Fruit fly (Drosophila melanogaster) whole organism, prepupa: ENCODE measurements around the gene topi.

ENCODE experiments used
- CG10631 ChIP-seq: fragments of 200-800 bp; sonication (Bioruptor generic); optimal IDR thresholded peaks from 2 replicates; lab custom pipeline; 2016; ENCODE audit warnings: missing biosample characterization, missing genetic modification characterization
- CG11294 ChIP-seq: fragments of 200-800 bp; sonication (Bioruptor generic); IDR thresholded peaks from 2 replicates; pipeline ENCODE4 v1.3.6; 2022; ENCODE audit warnings: missing biosample characterization, missing genetic modification characterization
- CG11762 ChIP-seq: fragments of 200-800 bp; sonication (Bioruptor generic); optimal IDR thresholded peaks from 3 replicates; lab custom pipeline; 2016; ENCODE audit warnings: missing biosample characterization, missing genetic modification characterization; ENCODE audit not compliant: insufficient read depth
- CG11902 ChIP-seq: fragments of 200-800 bp; sonication (Bioruptor generic); optimal IDR thresholded peaks from 3 replicates; lab custom pipeline; 2016; ENCODE audit warnings: missing biosample characterization, missing genetic modification characterization
- CG15336 ChIP-seq: fragments of 200-800 bp; sonication (Bioruptor generic); IDR thresholded peaks from 2 replicates; pipeline ENCODE4 v1.3.6; 2022; ENCODE audit warnings: missing biosample characterization, missing genetic modification characterization
- CG1621 ChIP-seq: fragments of 200-800 bp; sonication (Bioruptor generic); optimal IDR thresholded peaks from 3 replicates; lab custom pipeline; 2018; ENCODE audit warnings: missing biosample characterization, mild to moderate bottlenecking, missing genetic modification characterization
- CG16779 ChIP-seq: fragments of 200-800 bp; sonication (Bioruptor generic); optimal IDR thresholded peaks from 3 replicates; lab custom pipeline; 2017; ENCODE audit warnings: missing biosample characterization, mild to moderate bottlenecking, missing genetic modification characterization
- CG3032 ChIP-seq: fragments of 200-800 bp; optimal IDR thresholded peaks from 2 replicates; lab custom pipeline; 2019; ENCODE audit warnings: missing biosample characterization, mild to moderate bottlenecking, missing genetic modification characterization, moderate library complexity
- CG31627 ChIP-seq: fragments of 200-800 bp; sonication (Bioruptor generic); optimal IDR thresholded peaks from 3 replicates; lab custom pipeline; 2016; ENCODE audit warnings: missing biosample characterization, missing genetic modification characterization
- CG32006 ChIP-seq: fragments of 200-800 bp; sonication (Bioruptor generic); optimal IDR thresholded peaks from 3 replicates; lab custom pipeline; 2017; ENCODE audit warnings: missing biosample characterization, mild to moderate bottlenecking, missing genetic modification characterization
- CG34406 ChIP-seq: fragments of 200-800 bp; sonication (Bioruptor generic); optimal IDR thresholded peaks from 3 replicates; lab custom pipeline; 2016; ENCODE audit warnings: missing biosample characterization, missing genetic modification characterization
- CG3919 ChIP-seq: fragments of 200-800 bp; sonication (Bioruptor generic); optimal IDR thresholded peaks from 3 replicates; lab custom pipeline; 2016; ENCODE audit warnings: missing biosample characterization, missing genetic modification characterization
- CG6276 ChIP-seq: fragments of 200-800 bp; sonication (Bioruptor generic); optimal IDR thresholded peaks from 2 replicates; lab custom pipeline; 2017; ENCODE audit warnings: missing biosample characterization, mild to moderate bottlenecking, missing genetic modification characterization
- CG6792 ChIP-seq: fragments of 200-800 bp; sonication (Bioruptor generic); optimal IDR thresholded peaks from 3 replicates; lab custom pipeline; 2016; ENCODE audit warnings: missing biosample characterization, missing genetic modification characterization
- CG6808 ChIP-seq: fragments of 200-800 bp; sonication (Bioruptor generic); optimal IDR thresholded peaks from 3 replicates; lab custom pipeline; 2017; ENCODE audit warnings: missing biosample characterization, missing genetic modification characterization, mild to moderate bottlenecking, moderate library complexity, missing genetic modification reagents
- CG6854 ChIP-seq: fragments of 200-800 bp; sonication (Bioruptor generic); optimal IDR thresholded peaks from 2 replicates; lab custom pipeline; 2017; ENCODE audit warnings: missing biosample characterization, mild to moderate bottlenecking, missing genetic modification characterization
- CG7368 ChIP-seq: fragments of 200-800 bp; sonication (Bioruptor generic); optimal IDR thresholded peaks from 3 replicates; lab custom pipeline; 2016; ENCODE audit warnings: missing biosample characterization, missing genetic modification characterization
- CG8119 ChIP-seq: fragments of 200-800 bp; sonication (Bioruptor generic); IDR thresholded peaks from 3 replicates; pipeline ENCODE4 v1.3.6; 2022; ENCODE audit warnings: missing biosample characterization, missing genetic modification characterization
- CG8319 ChIP-seq: fragments of 200-800 bp; sonication (Bioruptor generic); optimal IDR thresholded peaks from 3 replicates; lab custom pipeline; 2016; ENCODE audit warnings: missing biosample characterization, missing genetic modification characterization
- CG8632 ChIP-seq: fragments of 200-800 bp; sonication (Bioruptor generic); optimal IDR thresholded peaks from 3 replicates; lab custom pipeline; 2016; ENCODE audit warnings: missing biosample characterization, missing genetic modification characterization
- CG9139 ChIP-seq: fragments of 200-800 bp; sonication (Bioruptor generic); optimal IDR thresholded peaks from 3 replicates; lab custom pipeline; 2017; ENCODE audit warnings: missing biosample characterization, mild to moderate bottlenecking, missing genetic modification characterization
- Eip75B ChIP-seq: fragments of 200-800 bp; sonication (Bioruptor generic); optimal IDR thresholded peaks from 3 replicates; lab custom pipeline; 2016; ENCODE audit warnings: missing biosample characterization, missing genetic modification characterization
- Eip78C ChIP-seq: fragments of 200-800 bp; sonication (Bioruptor generic); peaks from one replicate; lab custom pipeline; 2016; ENCODE audit warnings: missing biosample characterization, missing genetic modification characterization
- Eip93F ChIP-seq: fragments of 200-800 bp; sonication (Bioruptor generic); optimal IDR thresholded peaks from 2 replicates; lab custom pipeline; 2016; ENCODE audit warnings: missing biosample characterization, mild to moderate bottlenecking, missing genetic modification characterization
- Ets96B ChIP-seq: fragments of 200-800 bp; optimal IDR thresholded peaks from 2 replicates; lab custom pipeline; 2019; ENCODE audit warnings: missing biosample characterization, mild to moderate bottlenecking, missing genetic modification characterization, moderate library complexity
- Gug ChIP-seq: fragments of 200-800 bp; sonication (Bioruptor generic); IDR thresholded peaks from 2 replicates; pipeline ENCODE4 v1.3.6; 2022; ENCODE audit warnings: missing biosample characterization, missing genetic modification characterization
- Hr38 ChIP-seq: sonication (Bioruptor generic); optimal IDR thresholded peaks from 2 replicates; lab custom pipeline; 2016; ENCODE audit warnings: missing biosample characterization, missing genetic modification characterization
- Hr4 ChIP-seq: fragments of 200-800 bp; sonication (Bioruptor generic); optimal IDR thresholded peaks from 3 replicates; lab custom pipeline; 2016; ENCODE audit warnings: missing biosample characterization, missing genetic modification characterization
- Sox102F ChIP-seq: fragments of 200-800 bp; sonication (Bioruptor generic); optimal IDR thresholded peaks from 2 replicates; lab custom pipeline; 2016; ENCODE audit warnings: missing biosample characterization, mild to moderate bottlenecking, missing genetic modification characterization
- achi ChIP-seq: fragments of 200-800 bp; sonication (Bioruptor generic); optimal IDR thresholded peaks from 3 replicates; lab custom pipeline; 2016; ENCODE audit warnings: missing biosample characterization, missing genetic modification characterization
- acj6 ChIP-seq: fragments of 200-800 bp; sonication (Bioruptor generic); optimal IDR thresholded peaks from 3 replicates; lab custom pipeline; 2016; ENCODE audit warnings: missing biosample characterization, missing genetic modification characterization
- cyc ChIP-seq: fragments of 200-800 bp; sonication (Bioruptor generic); optimal IDR thresholded peaks from 3 replicates; lab custom pipeline; 2016; ENCODE audit warnings: missing biosample characterization, missing genetic modification characterization
- eg ChIP-seq: fragments of 200-800 bp; sonication (Bioruptor generic); IDR thresholded peaks from 3 replicates; pipeline ENCODE4 v1.3.6; 2022; ENCODE audit warnings: missing biosample characterization, missing genetic modification characterization
- esn ChIP-seq: fragments of 200-800 bp; sonication (Bioruptor generic); optimal IDR thresholded peaks from 2 replicates; lab custom pipeline; 2016; ENCODE audit warnings: missing biosample characterization, mild to moderate bottlenecking, missing genetic modification characterization, moderate library complexity
- fd59A ChIP-seq: fragments of 200-800 bp; sonication (Bioruptor generic); optimal IDR thresholded peaks from 2 replicates; lab custom pipeline; 2017; ENCODE audit warnings: missing biosample characterization, mild to moderate bottlenecking, missing genetic modification characterization, missing genetic modification reagents
- fd85E ChIP-seq: fragments of 200-800 bp; sonication (Bioruptor generic); optimal IDR thresholded peaks from 3 replicates; lab custom pipeline; 2016; ENCODE audit warnings: missing biosample characterization, missing genetic modification characterization
- fkh ChIP-seq: fragments of 200-800 bp; sonication (Bioruptor generic); optimal IDR thresholded peaks from 3 replicates; lab custom pipeline; 2017; ENCODE audit warnings: missing biosample characterization, mild to moderate bottlenecking, missing genetic modification characterization, moderate library complexity
- pdm3 ChIP-seq: fragments of 200-800 bp; sonication (Bioruptor generic); optimal IDR thresholded peaks from 3 replicates; lab custom pipeline; 2016; ENCODE audit warnings: missing biosample characterization, missing genetic modification characterization
- salr ChIP-seq, 2 experiments: fragments of 200-800 bp; sonication (Bioruptor generic); optimal IDR thresholded peaks; 3 replicates each; lab custom pipeline; 2016 to 2018; ENCODE audit warnings: missing biosample characterization in 2 of 2, missing genetic modification characterization in 2 of 2, mild to moderate bottlenecking in 1 of 2
- spab ChIP-seq: fragments of 200-800 bp; sonication (Bioruptor generic); optimal IDR thresholded peaks from 2 replicates; lab custom pipeline; 2017; ENCODE audit warnings: missing biosample characterization, mild to moderate bottlenecking, missing genetic modification characterization, missing genetic modification reagents
- svp ChIP-seq: fragments of 200-800 bp; sonication (Bioruptor generic); peaks from one replicate; lab custom pipeline; 2016; ENCODE audit warnings: missing biosample characterization, missing genetic modification characterization
- vri ChIP-seq: fragments of 200-800 bp; sonication (Bioruptor generic); optimal IDR thresholded peaks from 3 replicates; lab custom pipeline; 2016; ENCODE audit warnings: missing biosample characterization, mild to moderate bottlenecking, missing genetic modification characterization

The topi gene

dm6 chr3R:9779764-9780163 is 4.8 kb downstream of the topi start, which contains the start of gene CG12947:
CG12947 (plus strand) TSS chr3R:9780064.
- TF ChIP-seq vri (GFP tag; lab: Kevin White, UChicago) (no peak), Eip75B (no peak), CG32006 (no peak), cyc (no peak), Eip93F (no peak), pdm3 (GFP tag; lab: Kevin White, UChicago) (no peak), Hr38 (GFP tag; lab: Kevin White, UChicago) (no peak), CG8632 (GFP tag; lab: Kevin White, UChicago) (no peak), Eip78C (GFP tag; lab: Kevin White, UChicago) (peak; percentile 65), CG3032 (tag; lab: Kevin White, UChicago) (no peak), achi (GFP tag; lab: Kevin White, UChicago) (no peak), CG6276 (GFP tag; lab: Kevin White, UChicago) (peak; percentile 12), CG31627 (GFP tag; lab: Kevin White, UChicago) (no peak), eg (GFP tag; lab: Robert Waterston, UW) (0 out of 3 replicates have a peak, but pooled peaks have one; percentile 22), salr (GFP tag; optimal IDR thresholded peaks at IDR 0.05; lab: Kevin White, UChicago) (no peak), CG11762 (GFP tag; lab: Kevin White, UChicago) (no peak), CG6854 (GFP tag; lab: Kevin White, UChicago) (no peak), svp (no peak), CG6808 (GFP tag; lab: Kevin White, UChicago) (no peak), Hr4 (GFP tag; lab: Kevin White, UChicago) (no peak), CG16779 (tag; lab: Kevin White, UChicago) (no peak), Sox102F (GFP tag; lab: Kevin White, UChicago) (no peak), CG34406 (GFP tag; lab: Kevin White, UChicago) (no peak), CG8319 (GFP tag; lab: Kevin White, UChicago) (no peak), CG15336 (GFP tag; lab: Robert Waterston, UW) (peak; percentile 27; the same call in 1 of the 2 replicates), spab (GFP tag; lab: Kevin White, UChicago) (no peak), CG7368 (GFP tag; lab: Kevin White, UChicago) (no peak), CG11294 (no peak), CG3919 (GFP tag; lab: Kevin White, UChicago) (no peak), CG11902 (GFP tag; lab: Kevin White, UChicago) (no peak), CG9139 (GFP tag; lab: Kevin White, UChicago) (no peak), fd59A (GFP tag; lab: Kevin White, UChicago) (no peak), fd85E (GFP tag; lab: Kevin White, UChicago) (no peak), CG1621 (tag; lab: Kevin White, UChicago) (peak; percentile 1), CG10631 (GFP tag; lab: Kevin White, UChicago) (no peak), Gug (GFP tag; lab: Robert Waterston, UW) (no peak), Ets96B (tag; lab: Kevin White, UChicago) (no peak), CG8119 (GFP tag; lab: Robert Waterston, UW) (no peak)

- TF ChIP-seq Hr4 (GFP tag; lab: Kevin White, UChicago) (peak; percentile 0), esn (peak; percentile 7), CG6792 (GFP tag; lab: Kevin White, UChicago) (no peak), vri (GFP tag; lab: Kevin White, UChicago) (peak; percentile 23), Gug (GFP tag; lab: Robert Waterston, UW) (no peak), CG7368 (GFP tag; lab: Kevin White, UChicago) (no peak), CG15336 (GFP tag; lab: Robert Waterston, UW) (peak; percentile 42), svp (peak; percentile 78), fkh (GFP tag; lab: Kevin White, UChicago) (no peak), Eip78C (GFP tag; lab: Kevin White, UChicago) (peak; percentile 55), acj6 (GFP tag; lab: Kevin White, UChicago) (peak; percentile 5), Ets96B (tag; lab: Kevin White, UChicago) (peak; percentile 9), eg (GFP tag; lab: Robert Waterston, UW) (peak; percentile 36; the same call in 1 of the 3 replicates), CG10631 (GFP tag; lab: Kevin White, UChicago) (peak; percentile 32), CG32006 (peak; percentile 41), cyc (no peak), Eip93F (no peak)
These were observed 8.5 kb downstream of the topi start for dm6 chr3R:9783240-9783917.
